Worm (Caenorhabditis elegans) whole organism, L4 larva: ENCODE data around the gene C06E4.2.

Source experiments
- D1046.2 ChIP-seq: fragments of 200-800 bp; sonication (Bioruptor generic); IDR thresholded peaks from 2 replicates; pipeline ENCODE4 v1.3.6; 2022; ENCODE audit warnings: missing genetic modification characterization, missing compliant biosample characterization
- F26F4.8 ChIP-seq: fragments of 200-800 bp; sonication (Bioruptor generic); conservative IDR thresholded peaks from 2 replicates; pipeline ENCODE4 v1.3.6; 2022; ENCODE audit warnings: missing genetic modification characterization, missing compliant biosample characterization
- F44E2.7 ChIP-seq: fragments of 200-800 bp; sonication (Bioruptor generic); IDR thresholded peaks from 2 replicates; pipeline ENCODE4 v2.1.2; 2022; ENCODE audit warnings: missing genetic modification characterization, missing compliant biosample characterization
- F49E8.2 ChIP-seq: sonication (generic microtip); optimal IDR thresholded peaks from 2 replicates; lab custom pipeline; 2016; ENCODE audit warnings: missing compliant biosample characterization, mild to moderate bottlenecking, missing genetic modification characterization, borderline replicate concordance
- T20F7.1 ChIP-seq: fragments of 200-800 bp; sonication (Bioruptor generic); optimal IDR thresholded peaks from 2 replicates; lab custom pipeline; 2018; ENCODE audit warnings: mild to moderate bottlenecking, missing genetic modification characterization, missing compliant biosample characterization
- T26A8.4 ChIP-seq: fragments of 200-800 bp; sonication (Bioruptor generic); IDR thresholded peaks from 2 replicates; pipeline ENCODE4 v1.3.6; 2022; ENCODE audit warnings: missing genetic modification characterization, missing compliant biosample characterization
- Y105C5A.15 ChIP-seq: fragments of 200-800 bp; sonication (Bioruptor generic); IDR thresholded peaks from 2 replicates; pipeline ENCODE4 v1.3.6; 2022; ENCODE audit warnings: missing genetic modification characterization, missing compliant biosample characterization
- Y48G9A.11 ChIP-seq: fragments of 200-800 bp; sonication (Bioruptor generic); IDR thresholded peaks from 2 replicates; pipeline ENCODE4 v1.3.6; 2022; ENCODE audit warnings: missing genetic modification reagents, missing genetic modification characterization, missing compliant biosample characterization
- ZK546.5 ChIP-seq, 2 experiments: sonication (generic microtip); optimal IDR thresholded peaks; 2 replicates each; lab custom pipeline; 2017; ENCODE audit warnings: missing biosample characterization in 2 of 2, missing genetic modification characterization in 2 of 2
- aly-2 ChIP-seq: sonication (generic microtip); optimal IDR thresholded peaks from 2 replicates; lab custom pipeline; 2018; ENCODE audit warnings: missing biosample characterization, missing genetic modification characterization
- attf-4 ChIP-seq: sonication (generic microtip); optimal IDR thresholded peaks from 3 replicates; lab custom pipeline; 2017; ENCODE audit warnings: missing biosample characterization, missing genetic modification characterization
- ceh-20 ChIP-seq: fragments of 200-800 bp; sonication (Bioruptor generic); IDR thresholded peaks from 2 replicates; pipeline ENCODE4 v1.3.6; 2022; ENCODE audit warnings: missing genetic modification reagents, missing genetic modification characterization, missing compliant biosample characterization
- ceh-28 ChIP-seq: fragments of 150-350 bp; optimal IDR thresholded peaks from 2 replicates; lab custom pipeline; 2014; ENCODE audit warnings: missing biosample characterization, missing genetic modification reagents, missing genetic modification characterization
- ceh-32 ChIP-seq: sonication (generic microtip); optimal IDR thresholded peaks from 2 replicates; lab custom pipeline; 2016; ENCODE audit warnings: mild to moderate bottlenecking, missing genetic modification characterization, missing compliant biosample characterization; ENCODE audit not compliant: poor library complexity
- ceh-62 ChIP-seq: sonication (generic microtip); optimal IDR thresholded peaks from 2 replicates; lab custom pipeline; 2017; ENCODE audit warnings: missing biosample characterization, missing genetic modification characterization
- ceh-82 ChIP-seq: sonication (generic microtip); optimal IDR thresholded peaks from 2 replicates; lab custom pipeline; 2017; ENCODE audit warnings: missing biosample characterization, missing genetic modification characterization
- ctbp-1 ChIP-seq: fragments of 200-800 bp; sonication (Bioruptor generic); IDR thresholded peaks from 2 replicates; pipeline ENCODE4 v1.3.6; 2022; ENCODE audit warnings: missing genetic modification reagents, missing genetic modification characterization, missing compliant biosample characterization
- daf-16 ChIP-seq, 3 experiments: sonication (generic microtip); optimal IDR thresholded peaks; 2 replicates each; lab custom pipeline; 2016 to 2017; ENCODE audit warnings: missing genetic modification characterization in 3 of 3, missing genetic modification reagents in 3 of 3, mild to moderate bottlenecking in 2 of 3, missing compliant biosample characterization in 2 of 3, missing biosample characterization in 1 of 3, moderate library complexity in 1 of 3
- dmd-8 ChIP-seq: fragments of 200-800 bp; sonication (Bioruptor generic); IDR thresholded peaks from 2 replicates; pipeline ENCODE4 v1.3.6; 2022; ENCODE audit warnings: missing genetic modification characterization, missing compliant biosample characterization
- dpl-1 ChIP-seq: fragments of 150-350 bp; optimal IDR thresholded peaks from 2 replicates; lab custom pipeline; 2014; ENCODE audit warnings: missing biosample characterization, missing genetic modification reagents, missing genetic modification characterization
- dve-1 ChIP-seq: sonication (generic microtip); optimal IDR thresholded peaks from 2 replicates; lab custom pipeline; 2017; ENCODE audit warnings: antibody characterized with exemption, mild to moderate bottlenecking, missing genetic modification characterization, missing compliant biosample characterization; ENCODE audit not compliant: insufficient read depth
- fos-1 ChIP-seq: fragments of 150-350 bp; optimal IDR thresholded peaks from 2 replicates; lab custom pipeline; 2014; ENCODE audit warnings: missing biosample characterization, missing genetic modification characterization
- hlh-11 ChIP-seq: fragments of 200-800 bp; sonication (Bioruptor generic); optimal IDR thresholded peaks from 2 replicates; lab custom pipeline; 2018; ENCODE audit warnings: mild to moderate bottlenecking, missing genetic modification characterization, missing compliant biosample characterization
- jun-1 ChIP-seq: fragments of 150-350 bp; optimal IDR thresholded peaks from 2 replicates; lab custom pipeline; 2014; ENCODE audit warnings: missing biosample characterization, missing genetic modification reagents, missing genetic modification characterization
- lin-13 ChIP-seq: fragments of 150-350 bp; optimal IDR thresholded peaks from 2 replicates; lab custom pipeline; 2014; ENCODE audit warnings: missing biosample characterization, missing genetic modification reagents, missing genetic modification characterization
- lin-39 ChIP-seq: fragments of 150-350 bp; optimal IDR thresholded peaks from 2 replicates; lab custom pipeline; 2014; ENCODE audit warnings: missing biosample characterization, missing genetic modification reagents, missing genetic modification characterization
- madf-5 ChIP-seq, 2 experiments: fragments of 200-800 bp; sonication (Bioruptor generic); IDR thresholded peaks; 2 replicates each; pipeline ENCODE4 v1.3.6; 2022; ENCODE audit warnings: missing compliant biosample characterization in 2 of 2, missing genetic modification characterization in 2 of 2
- madf-9 ChIP-seq: fragments of 200-800 bp; sonication (Bioruptor generic); conservative IDR thresholded peaks from 2 replicates; pipeline ENCODE4 v1.3.6; 2022; ENCODE audit warnings: missing genetic modification reagents, missing genetic modification characterization, missing compliant biosample characterization
- mep-1 ChIP-seq: fragments of 150-350 bp; sonication (generic microtip); optimal IDR thresholded peaks from 3 replicates; lab custom pipeline; 2014; ENCODE audit warnings: missing biosample characterization, missing genetic modification characterization
- mxl-3 ChIP-seq: fragments of 200-800 bp; sonication (Bioruptor generic); optimal IDR thresholded peaks from 2 replicates; lab custom pipeline; 2018; ENCODE audit warnings: mild to moderate bottlenecking, missing genetic modification characterization, missing compliant biosample characterization
- nhr-102 ChIP-seq: sonication (generic microtip); optimal IDR thresholded peaks from 2 replicates; lab custom pipeline; 2016; ENCODE audit warnings: mild to moderate bottlenecking, missing genetic modification characterization, moderate library complexity, missing compliant biosample characterization
- nhr-111 ChIP-seq: fragments of 200-800 bp; sonication (Bioruptor generic); optimal IDR thresholded peaks from 2 replicates; lab custom pipeline; 2018; ENCODE audit warnings: mild to moderate bottlenecking, missing genetic modification characterization, missing compliant biosample characterization
- nhr-237 ChIP-seq: sonication (generic microtip); optimal IDR thresholded peaks from 2 replicates; lab custom pipeline; 2017; ENCODE audit warnings: missing biosample characterization, missing genetic modification characterization
- nhr-25 ChIP-seq: sonication (generic microtip); optimal IDR thresholded peaks from 2 replicates; lab custom pipeline; 2017; ENCODE audit warnings: missing genetic modification characterization, mild to moderate bottlenecking, missing compliant biosample characterization, antibody characterized with exemption, moderate library complexity, borderline replicate concordance; ENCODE audit not compliant: insufficient read depth
- nhr-28 ChIP-seq: fragments of 150-350 bp; optimal IDR thresholded peaks from 2 replicates; lab custom pipeline; 2014; ENCODE audit warnings: missing biosample characterization, missing genetic modification characterization
- nhr-41 ChIP-seq: fragments of 200-800 bp; sonication (Bioruptor generic); IDR thresholded peaks from 2 replicates; pipeline ENCODE4 v1.3.6; 2022; ENCODE audit warnings: missing genetic modification reagents, missing genetic modification characterization, missing compliant biosample characterization
- nhr-42 ChIP-seq: fragments of 200-800 bp; sonication (Bioruptor generic); IDR thresholded peaks from 2 replicates; pipeline ENCODE4 v1.3.6; 2022; ENCODE audit warnings: missing genetic modification characterization, missing compliant biosample characterization
- nhr-48 ChIP-seq: sonication (generic microtip); optimal IDR thresholded peaks from 2 replicates; lab custom pipeline; 2016; ENCODE audit warnings: mild to moderate bottlenecking, missing genetic modification characterization, missing compliant biosample characterization
- nhr-76 ChIP-seq: fragments of 150-350 bp; optimal IDR thresholded peaks from 2 replicates; lab custom pipeline; 2014; ENCODE audit warnings: missing biosample characterization, missing genetic modification characterization
- php-3 ChIP-seq: fragments of 200-800 bp; sonication (Bioruptor generic); IDR thresholded peaks from 2 replicates; pipeline ENCODE4 v1.3.6; 2022; ENCODE audit warnings: missing genetic modification reagents, missing genetic modification characterization, missing compliant biosample characterization
- pqm-1 ChIP-seq: sonication (generic microtip); optimal IDR thresholded peaks from 2 replicates; lab custom pipeline; 2017; ENCODE audit warnings: missing biosample characterization, missing genetic modification characterization
- set-16 ChIP-seq: fragments of 200-800 bp; sonication (Bioruptor generic); IDR thresholded peaks from 2 replicates; pipeline ENCODE4 v1.3.6; 2022; ENCODE audit warnings: missing genetic modification reagents, missing genetic modification characterization, missing compliant biosample characterization
- skn-1 ChIP-seq: fragments of 150-350 bp; optimal IDR thresholded peaks from 2 replicates; lab custom pipeline; 2014; ENCODE audit warnings: missing biosample characterization, missing genetic modification characterization
- snpc-4 ChIP-seq: fragments of 150-350 bp; optimal IDR thresholded peaks from 2 replicates; lab custom pipeline; 2014; ENCODE audit warnings: missing biosample characterization, missing genetic modification characterization
- spr-1 ChIP-seq: sonication (generic microtip); optimal IDR thresholded peaks from 2 replicates; lab custom pipeline; 2016; ENCODE audit warnings: mild to moderate bottlenecking, missing genetic modification characterization, missing compliant biosample characterization
- tag-97 ChIP-seq: fragments of 200-800 bp; sonication (Bioruptor generic); IDR thresholded peaks from 2 replicates; pipeline ENCODE4 v1.3.6; 2022; ENCODE audit warnings: missing genetic modification characterization, missing compliant biosample characterization
- tra-1 ChIP-seq: fragments of 200-800 bp; sonication (Bioruptor generic); IDR thresholded peaks from 2 replicates; pipeline ENCODE4 v1.3.6; 2022; ENCODE audit warnings: missing genetic modification reagents, missing genetic modification characterization, missing compliant biosample characterization
- unc-39 ChIP-seq: sonication (generic microtip); optimal IDR thresholded peaks from 2 replicates; lab custom pipeline; 2017; ENCODE audit warnings: missing biosample characterization, missing genetic modification characterization
- zip-11 ChIP-seq: fragments of 200-800 bp; sonication (Bioruptor generic); IDR thresholded peaks from 2 replicates; pipeline ENCODE4 v1.3.6; 2022; ENCODE audit warnings: missing genetic modification characterization, missing compliant biosample characterization
- zip-2 ChIP-seq: fragments of 150-350 bp; optimal IDR thresholded peaks from 2 replicates; lab custom pipeline; 2014; ENCODE audit warnings: missing biosample characterization, missing genetic modification characterization
- ztf-11 ChIP-seq: fragments of 150-350 bp; optimal IDR thresholded peaks from 2 replicates; lab custom pipeline; 2014; ENCODE audit warnings: missing biosample characterization, missing genetic modification characterization

C06E4.2 gene

DNA sequence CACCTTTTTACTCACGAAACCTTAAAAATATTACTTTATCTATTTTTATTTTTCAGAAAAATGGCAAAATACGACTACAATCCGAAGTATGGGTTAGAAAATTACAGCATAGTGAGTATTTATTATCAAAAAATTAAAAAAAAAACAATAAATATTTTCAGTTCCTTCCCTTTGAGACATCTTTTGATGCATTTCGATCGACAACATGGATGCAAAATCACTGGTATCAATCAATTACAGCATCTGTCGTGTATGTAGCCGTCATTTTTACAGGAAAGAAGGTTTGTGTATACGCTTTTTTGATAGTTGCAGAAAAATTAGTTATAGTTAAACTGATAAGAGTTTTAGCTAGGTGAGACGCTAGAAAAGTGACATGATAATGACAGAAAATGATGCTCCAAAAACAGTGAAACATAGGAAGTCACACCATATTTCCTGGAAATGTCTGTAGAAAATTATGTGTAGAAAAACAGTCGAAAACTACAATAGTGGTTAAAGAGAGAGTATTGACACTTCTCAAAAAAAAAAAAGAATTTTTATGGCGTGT is 39.0 kb upstream of the C06E4.2 start, which contains the start of gene elo-3 (continued):
- TF ChIP-seq aly-2 (tag; lab: Kevin White, UChicago) (no peak), dmd-8 (GFP tag; lab: Robert Waterston, UW) (no peak), ceh-32 (no peak), madf-5 (GFP tag; IDR thresholded peaks at IDR 0.05; lab: Robert Waterston, UW) (no peak), ctbp-1 (GFP tag; lab: Robert Waterston, UW) (no peak), ztf-11 (tag; lab: Kevin White, UChicago) (no peak), T20F7.1 (no peak), fos-1 (tag; lab: Kevin White, UChicago) (no peak), attf-4 (tag; lab: Kevin White, UChicago) (no peak), jun-1 (tag; lab: Kevin White, UChicago) (no peak), dpl-1 (GFP tag; lab: Kevin White, UChicago) (no peak), snpc-4 (tag; lab: Kevin White, UChicago) (no peak), nhr-102 (tag; lab: Kevin White, UChicago) (peak; percentile 41), ceh-20 (GFP tag; lab: Robert Waterston, UW) (no peak), tra-1 (GFP tag; lab: Robert Waterston, UW) (peak; percentile 77; the same call in 1 of the 2 replicates), madf-9 (GFP tag; lab: Robert Waterston, UW) (no peak), skn-1 (tag; lab: Kevin White, UChicago) (no peak), lin-39 (tag; lab: Kevin White, UChicago) (no peak), tag-97 (GFP tag; lab: Robert Waterston, UW) (no peak), nhr-48 (tag; lab: Kevin White, UChicago) (no peak), php-3 (GFP tag; lab: Robert Waterston, UW) (peak; percentile 47; the same call in 1 of the 2 replicates), F26F4.8 (GFP tag; lab: Robert Waterston, UW) (no peak), nhr-111 (GFP tag; lab: Kevin White, UChicago) (no peak), Y105C5A.15 (GFP tag; lab: Robert Waterston, UW) (no peak), Y48G9A.11 (no peak), spr-1 (no peak), pqm-1 (tag; lab: Kevin White, UChicago) (peak; percentile 75), nhr-237 (tag; lab: Kevin White, UChicago) (no peak), unc-39 (tag; lab: Kevin White, UChicago) (no peak), zip-2 (no peak), nhr-42 (GFP tag; lab: Robert Waterston, UW) (no peak), hlh-11 (tag; lab: Kevin White, UChicago) (peak; percentile 15), F49E8.2 (no peak), ceh-28 (tag; lab: Kevin White, UChicago) (no peak), mep-1 (tag; lab: Kevin White, UChicago) (no peak), nhr-25 (tag; lab: Kevin White, UChicago) (no peak), set-16 (no peak), ceh-62 (no peak), nhr-28 (tag; lab: Kevin White, UChicago) (peak; percentile 67), T26A8.4 (GFP tag; lab: Robert Waterston, UW) (no peak), lin-13 (GFP tag; lab: Kevin White, UChicago) (no peak), ZK546.5 (tag; optimal IDR thresholded peaks at IDR 0.05; lab: Kevin White, UChicago) (no peak), F44E2.7 (GFP tag; lab: Robert Waterston, UW) (no peak), nhr-41 (no peak), nhr-76 (tag; lab: Kevin White, UChicago) (no peak), dve-1 (tag; lab: Kevin White, UChicago) (no peak), zip-11 (GFP tag; lab: Robert Waterston, UW) (no peak), ceh-82 (no peak), daf-16 (GFP tag; optimal IDR thresholded peaks at IDR 0.05; lab: Kevin White, UChicago) (no peak), daf-16 (tag; optimal IDR thresholded peaks at IDR 0.05; lab: Kevin White, UChicago) (peak; percentile 51), D1046.2 (GFP tag; lab: Robert Waterston, UW) (no peak), mxl-3 (no peak)
